Worm (Caenorhabditis elegans): Measurements from ENCODE around the gene ZC443.7.

DNA sequence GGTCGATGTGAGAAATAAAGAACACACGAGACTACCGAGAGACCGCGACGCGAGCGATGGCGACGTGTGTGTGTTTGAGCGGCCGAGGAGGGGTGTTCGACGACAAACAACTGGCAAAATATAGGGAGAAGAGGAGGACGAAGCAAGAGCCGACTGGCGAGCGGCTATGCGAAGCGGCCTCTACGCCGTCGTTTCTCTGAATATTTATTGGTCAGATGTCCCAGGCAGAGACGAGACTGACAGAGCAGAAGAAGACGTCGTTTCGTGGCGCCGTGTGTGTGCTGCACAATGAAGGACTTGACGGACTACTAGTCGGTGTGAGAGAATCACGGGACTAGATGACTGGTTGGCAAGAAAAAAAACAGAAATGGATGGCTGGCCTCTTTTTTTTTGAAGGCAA lies 12.9 kb downstream of the ZC443.7 start:
- peak; percentile 89 for TF ChIP-seq him-1 (tag; optimal IDR thresholded peaks at IDR 0.05)
- no peak for TF ChIP-seq W03F9.2 (tag; optimal IDR thresholded peaks at IDR 0.05)
